Comparison of ENCODE assay signal across 3 fruit fly cellular contexts in the genomic region with DNA sequence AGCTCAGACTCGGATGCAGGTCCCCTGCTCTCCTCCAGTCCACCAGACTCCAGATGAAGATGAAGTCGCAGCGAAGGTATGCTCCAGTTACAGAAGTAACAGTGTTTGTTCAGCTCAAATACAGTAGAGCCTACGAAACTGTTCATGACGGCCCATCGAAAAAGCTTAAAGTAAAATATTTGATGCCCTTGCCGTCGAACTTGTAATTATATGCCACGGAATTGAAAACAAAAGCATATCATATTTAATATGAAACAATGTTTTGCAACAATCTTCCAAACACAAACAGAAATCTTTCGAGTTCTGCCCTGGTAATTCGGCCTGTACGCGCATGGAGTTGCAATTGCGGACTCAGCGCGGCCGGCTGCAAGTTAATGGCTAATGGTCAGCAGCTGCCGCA.
TF ChIP-seq lines count a peak whose summit lies in the region.

No protein-coding gene starts in this region.

- TF ChIP-seq CTCF in whole organism, embryonic (GFP tag; optimal IDR thresholded peaks at IDR 0.05; lab: Kevin White, UChicago) = no peak

TF ChIP-seq in whole organism, embryonic, 481 proteins besides CTCF, POLR2A, EP300 and RAD21 (continues in another document):
- TF ChIP-seq grau (tag; optimal IDR thresholded peaks at IDR 0.05; lab: Kevin White, UChicago) (peak; percentile 57), Ets65A (GFP tag; lab: Kevin White, UChicago) (peak; percentile 40), CG34376 (GFP tag; optimal IDR thresholded peaks at IDR 0.05; lab: Kevin White, UChicago) (no peak), amos (GFP tag; IDR thresholded peaks at IDR 0.05; lab: Robert Waterston, UW; ENCODE audit: partially characterized antibody) (no peak), ind (GFP tag; optimal IDR thresholded peaks at IDR 0.05; lab: Kevin White, UChicago) (no peak), CG8388 (GFP tag; optimal IDR thresholded peaks at IDR 0.05; lab: Kevin White, UChicago) (no peak), ranshi (GFP tag; IDR thresholded peaks at IDR 0.05; lab: Robert Waterston, UW) (0 out of 2 replicates have a peak, but pooled peaks have one; percentile 6), Atf3 (GFP tag; optimal IDR thresholded peaks at IDR 0.05; lab: Kevin White, UChicago) (no peak), repo (GFP tag; optimal IDR thresholded peaks at IDR 0.05; lab: Kevin White, UChicago) (no peak), CG13624 (GFP tag; optimal IDR thresholded peaks at IDR 0.05; lab: Kevin White, UChicago) (no peak), z (GFP tag; IDR thresholded peaks at IDR 0.05; lab: Robert Waterston, UW) (no peak), dysf (GFP tag; IDR thresholded peaks at IDR 0.05; lab: Robert Waterston, UW) (no peak), caup (GFP tag; optimal IDR thresholded peaks at IDR 0.05; lab: Kevin White, UChicago; ENCODE audit: severe bottlenecking) (no peak), ken (GFP tag; IDR thresholded peaks at IDR 0.05; lab: Robert Waterston, UW) (no peak), Dfd (GFP tag; optimal IDR thresholded peaks at IDR 0.05; lab: Kevin White, UChicago) (no peak), CoRest (tag; optimal IDR thresholded peaks at IDR 0.05; lab: Kevin White, UChicago) (no peak), CG9817 (tag; optimal IDR thresholded peaks at IDR 0.05; lab: Kevin White, UChicago) (no peak), Trl (optimal IDR thresholded peaks at IDR 0.05; lab: Kevin White, UChicago) (no peak), Trl (GFP tag; optimal IDR thresholded peaks at IDR 0.05; lab: Kevin White, UChicago) (no peak), CG42726 (GFP tag; IDR thresholded peaks at IDR 0.05; lab: Robert Waterston, UW; ENCODE audit: partially characterized antibody) (no peak), CG8359 (GFP tag; optimal IDR thresholded peaks at IDR 0.05; lab: Kevin White, UChicago; ENCODE audit: borderline replicate concordance) (no peak), ci (GFP tag; IDR thresholded peaks at IDR 0.05; lab: Robert Waterston, UW) (peak; percentile 3; the same call in 1 of the 3 replicates), crp (GFP tag; optimal IDR thresholded peaks at IDR 0.05; lab: Kevin White, UChicago) (no peak), bbx (GFP tag; IDR thresholded peaks at IDR 0.05; lab: Robert Waterston, UW; ENCODE audit: partially characterized antibody) (no peak), CG6791 (GFP tag; IDR thresholded peaks at IDR 0.05; lab: Robert Waterston, UW; ENCODE audit: partially characterized antibody) (no peak), gem (tag; optimal IDR thresholded peaks at IDR 0.05; lab: Kevin White, UChicago) (peak; percentile 10), kah (GFP tag; optimal IDR thresholded peaks at IDR 0.05; lab: Kevin White, UChicago) (no peak), Awh (GFP tag; IDR thresholded peaks at IDR 0.05; lab: Robert Waterston, UW) (no peak), pfk (GFP tag; optimal IDR thresholded peaks at IDR 0.05; lab: Kevin White, UChicago) (no peak)

TF ChIP-seq in whole organism, prepupa, 60 proteins besides CTCF, POLR2A, EP300 and RAD21:
- TF ChIP-seq fkh (GFP tag; optimal IDR thresholded peaks at IDR 0.05; lab: Kevin White, UChicago) (peak; percentile 38), CG3919 (GFP tag; optimal IDR thresholded peaks at IDR 0.05; lab: Kevin White, UChicago) (peak; percentile 37), CG10631 (GFP tag; optimal IDR thresholded peaks at IDR 0.05; lab: Kevin White, UChicago) (peak; percentile 46), CG31627 (GFP tag; optimal IDR thresholded peaks at IDR 0.05; lab: Kevin White, UChicago) (peak; percentile 9), dsx (GFP tag; optimal IDR thresholded peaks at IDR 0.05; lab: Kevin White, UChicago; ENCODE audit: poor library complexity, severe bottlenecking) (peak; percentile 4), svp (GFP tag; lab: Kevin White, UChicago) (peak; percentile 20), pdm3 (GFP tag; optimal IDR thresholded peaks at IDR 0.05; lab: Kevin White, UChicago) (peak; percentile 21), vri (GFP tag; optimal IDR thresholded peaks at IDR 0.05; lab: Kevin White, UChicago) (no peak), CG6163 (GFP tag; IDR thresholded peaks at IDR 0.05; lab: Robert Waterston, UW) (peak; percentile 66; the same call in 2 of the 3 replicates), CG8119 (GFP tag; IDR thresholded peaks at IDR 0.05; lab: Robert Waterston, UW) (peak; percentile 65), salr (GFP tag; optimal IDR thresholded peaks at IDR 0.05; lab: Kevin White, UChicago) (no peak), Hr4 (GFP tag; optimal IDR thresholded peaks at IDR 0.05; lab: Kevin White, UChicago) (peak; percentile 58), Ets21C (GFP tag; optimal IDR thresholded peaks at IDR 0.05; lab: Kevin White, UChicago) (no peak), achi (GFP tag; optimal IDR thresholded peaks at IDR 0.05; lab: Kevin White, UChicago) (peak; percentile 39), OdsH (GFP tag; optimal IDR thresholded peaks at IDR 0.05; lab: Kevin White, UChicago) (peak; percentile 37), CG4318 (GFP tag; optimal IDR thresholded peaks at IDR 0.05; lab: Kevin White, UChicago) (peak; percentile 19), lz (GFP tag; optimal IDR thresholded peaks at IDR 0.05; lab: Kevin White, UChicago) (no peak), CG32006 (GFP tag; optimal IDR thresholded peaks at IDR 0.05; lab: Kevin White, UChicago) (peak; percentile 67), Met (GFP tag; optimal IDR thresholded peaks at IDR 0.05; lab: Kevin White, UChicago) (peak; percentile 18), Lpt (GFP tag; optimal IDR thresholded peaks at IDR 0.05; lab: Kevin White, UChicago) (peak; percentile 27), Sox14 (GFP tag; optimal IDR thresholded peaks at IDR 0.05; lab: Kevin White, UChicago) (peak; percentile 7), CG8632 (GFP tag; optimal IDR thresholded peaks at IDR 0.05; lab: Kevin White, UChicago) (no peak), Sox15 (GFP tag; optimal IDR thresholded peaks at IDR 0.05; lab: Kevin White, UChicago) (no peak), Sox102F (GFP tag; optimal IDR thresholded peaks at IDR 0.05; lab: Kevin White, UChicago) (no peak), Ets96B (tag; optimal IDR thresholded peaks at IDR 0.05; lab: Kevin White, UChicago) (peak; percentile 12), CG6276 (GFP tag; optimal IDR thresholded peaks at IDR 0.05; lab: Kevin White, UChicago) (peak; percentile 25), CG8319 (GFP tag; optimal IDR thresholded peaks at IDR 0.05; lab: Kevin White, UChicago) (no peak), Eip78C (GFP tag; lab: Kevin White, UChicago) (peak; percentile 74)

TF ChIP-seq in whole organism, pupa, 21 proteins besides CTCF, POLR2A, EP300 and RAD21:
- TF ChIP-seq Pif1B (GFP tag; optimal IDR thresholded peaks at IDR 0.05; lab: Kevin White, UChicago) = no peak
- TF ChIP-seq CG15710 (tag; optimal IDR thresholded peaks at IDR 0.05; lab: Kevin White, UChicago) = no peak
- peak; percentile 9 for TF ChIP-seq CG9948 (tag; optimal IDR thresholded peaks at IDR 0.05; lab: Kevin White, UChicago)
- TF ChIP-seq fd96Ca (GFP tag; IDR thresholded peaks at IDR 0.05; lab: Robert Waterston, UW) = no peak; the same call in 1 of the 3 replicates
- TF ChIP-seq CG8301 (tag; optimal IDR thresholded peaks at IDR 0.05; lab: Kevin White, UChicago) = peak; percentile 25
- no peak for TF ChIP-seq CG8159 (tag; optimal IDR thresholded peaks at IDR 0.05; lab: Kevin White, UChicago)
- no peak; the same call in 1 of the 2 replicates for TF ChIP-seq CG12605 (GFP tag; IDR thresholded peaks at IDR 0.05; lab: Robert Waterston, UW)
- no peak for TF ChIP-seq rn (GFP tag; IDR thresholded peaks at IDR 0.05; lab: Robert Waterston, UW)
- peak; percentile 37 for TF ChIP-seq Ets98B (GFP tag; IDR thresholded peaks at IDR 0.05; lab: Robert Waterston, UW)
- TF ChIP-seq CG10348 (GFP tag; IDR thresholded peaks at IDR 0.05; lab: Robert Waterston, UW) = no peak
- TF ChIP-seq CG34367 (tag; optimal IDR thresholded peaks at IDR 0.05; lab: Kevin White, UChicago) = no peak
- no peak for TF ChIP-seq CG17806 (tag; optimal IDR thresholded peaks at IDR 0.05; lab: Kevin White, UChicago)
- peak; percentile 35; the same call in 1 of the 2 replicates for TF ChIP-seq CG32121 (GFP tag; IDR thresholded peaks at IDR 0.05; lab: Robert Waterston, UW)
- peak; percentile 26; the same call in 1 of the 3 replicates for TF ChIP-seq CG4496 (GFP tag; IDR thresholded peaks at IDR 0.05; lab: Robert Waterston, UW)
- TF ChIP-seq gl (tag; optimal IDR thresholded peaks at IDR 0.05; lab: Kevin White, UChicago) = no peak
- TF ChIP-seq CG14655 (GFP tag; optimal IDR thresholded peaks at IDR 0.05; lab: Kevin White, UChicago) = peak; percentile 60
- no peak for TF ChIP-seq EcR (GFP tag; optimal IDR thresholded peaks at IDR 0.05; lab: Kevin White, UChicago)
- TF ChIP-seq D1 (tag; optimal IDR thresholded peaks at IDR 0.05; lab: Kevin White, UChicago) = no peak
- no peak for TF ChIP-seq CG13204 (GFP tag; optimal IDR thresholded peaks at IDR 0.05; lab: Kevin White, UChicago)
- peak; percentile 38 for TF ChIP-seq Pif1A (GFP tag; optimal IDR thresholded peaks at IDR 0.05; lab: Kevin White, UChicago)
- no peak for TF ChIP-seq Snoo (tag; optimal IDR thresholded peaks at IDR 0.05; lab: Kevin White, UChicago)
TF ChIP-seq in whole organism, pupa: peak in this region for 7.

Comparison
In these comparisons a context has a peak if more than half of its experiments do, and no peak if none do; other contexts are left out.
1. Of the 7 proteins assayed by ChIP-seq in both whole organism, embryonic and whole organism, prepupa: peak only in whole organism, embryonic: none; only in whole organism, prepupa: Lpt; in both: none; in neither: 6.